Fruit fly (Drosophila melanogaster): ENCODE data around the gene CG43732.

Gene CG43732

dm6 chr3R:18983614-18984185, 33.7 kb downstream of the CG43732 start, which contains the start of the genes snRNP-U1-C and gukh (continued):
- TF ChIP-seq CG17328 (GFP tag; IDR thresholded peaks at IDR 0.05) = peak; percentile 89
- peak; percentile 78 for TF ChIP-seq CG18262 (tag; optimal IDR thresholded peaks at IDR 0.05)
- peak; percentile 70 for TF ChIP-seq Myb (GFP tag; optimal IDR thresholded peaks at IDR 0.05)
- TF ChIP-seq row (GFP tag; IDR thresholded peaks at IDR 0.05) = peak; percentile 95
- peak; percentile 75 for TF ChIP-seq Drgx (GFP tag; IDR thresholded peaks at IDR 0.05)
- no peak for TF ChIP-seq eyg (GFP tag; optimal IDR thresholded peaks at IDR 0.05)
- peak; percentile 75 for TF ChIP-seq CG3281 (GFP tag; optimal IDR thresholded peaks at IDR 0.05)
- no peak for TF ChIP-seq Camta (GFP tag; optimal IDR thresholded peaks at IDR 0.05)
- TF ChIP-seq Stat92E (GFP tag; optimal IDR thresholded peaks at IDR 0.05) = peak in 1 of 3 experiments; percentile 70
- peak; percentile 85 for TF ChIP-seq grau (tag; optimal IDR thresholded peaks at IDR 0.05)
- peak; percentile 81 for TF ChIP-seq Mrtf (GFP tag; IDR thresholded peaks at IDR 0.05)
- peak; percentile 80 for TF ChIP-seq ken (GFP tag; IDR thresholded peaks at IDR 0.05)
- peak; percentile 45; the same call in 1 of the 3 replicates for TF ChIP-seq zen2 (GFP tag; IDR thresholded peaks at IDR 0.05; ENCODE audit: partially characterized antibody)
- TF ChIP-seq en (GFP tag; optimal IDR thresholded peaks at IDR 0.05) = no peak
- TF ChIP-seq btn (GFP tag; optimal IDR thresholded peaks at IDR 0.05) = no peak
- TF ChIP-seq Xbp1 (GFP tag; optimal IDR thresholded peaks at IDR 0.05) = peak; percentile 87
- TF ChIP-seq CG6683 (GFP tag; optimal IDR thresholded peaks at IDR 0.05) = peak; percentile 58
- TF ChIP-seq Dll (GFP tag; IDR thresholded peaks at IDR 0.05; ENCODE audit: partially characterized antibody) = peak; percentile 84
- peak; percentile 38 for TF ChIP-seq CG33557 (GFP tag; optimal IDR thresholded peaks at IDR 0.05)
- peak; percentile 74 for TF ChIP-seq CG13296 (GFP tag; optimal IDR thresholded peaks at IDR 0.05)
- TF ChIP-seq CG1233 (GFP tag; optimal IDR thresholded peaks at IDR 0.05) = peak; percentile 79
- TF ChIP-seq NFAT (GFP tag; IDR thresholded peaks at IDR 0.05) = peak; percentile 77
- peak; percentile 74 for TF ChIP-seq Dref (GFP tag; IDR thresholded peaks at IDR 0.05)
- peak; percentile 41 for TF ChIP-seq Bteb2 (GFP tag; optimal IDR thresholded peaks at IDR 0.05)
- peak; percentile 80 for TF ChIP-seq Fer1 (GFP tag; optimal IDR thresholded peaks at IDR 0.05)
- TF ChIP-seq Rfx (GFP tag; IDR thresholded peaks at IDR 0.05) = peak; percentile 90
- peak; percentile 65 for TF ChIP-seq Fer2 (tag; optimal IDR thresholded peaks at IDR 0.05)
- TF ChIP-seq CG6791 (GFP tag; IDR thresholded peaks at IDR 0.05; ENCODE audit: partially characterized antibody) = peak; percentile 39; the same call in 2 of the 3 replicates
- TF ChIP-seq ato (GFP tag; IDR thresholded peaks at IDR 0.05; ENCODE audit: partially characterized antibody) = no peak
- peak; percentile 69; the same call in 2 of the 3 replicates for TF ChIP-seq CG16813 (GFP tag; IDR thresholded peaks at IDR 0.05; ENCODE audit: partially characterized antibody)
- TF ChIP-seq wdn (GFP tag; IDR thresholded peaks at IDR 0.05) = peak; percentile 85
- TF ChIP-seq CG17359 (tag; optimal IDR thresholded peaks at IDR 0.05) = peak; percentile 80
- peak; percentile 60; the same call in 1 of the 2 replicates for TF ChIP-seq CG32772 (GFP tag; IDR thresholded peaks at IDR 0.05)
- TF ChIP-seq ash1 (GFP tag; optimal IDR thresholded peaks at IDR 0.05) = no peak
- TF ChIP-seq Asciz (GFP tag; optimal IDR thresholded peaks at IDR 0.05) = peak; percentile 29
- peak; percentile 54 for TF ChIP-seq CG10147 (GFP tag; optimal IDR thresholded peaks at IDR 0.05)
- no peak for TF ChIP-seq CG8089 (GFP tag; optimal IDR thresholded peaks at IDR 0.05)
- TF ChIP-seq Dip2 (GFP tag; IDR thresholded peaks at IDR 0.05) = no peak
- peak; percentile 82 for TF ChIP-seq CG32767 (GFP tag; IDR thresholded peaks at IDR 0.05)
- peak; percentile 83 for TF ChIP-seq HLH3B (GFP tag; IDR thresholded peaks at IDR 0.05)
- TF ChIP-seq E2f1 (GFP tag; IDR thresholded peaks at IDR 0.05) = peak; percentile 78
- peak; percentile 69; the same call in 1 of the 3 replicates for TF ChIP-seq CG2199 (GFP tag; IDR thresholded peaks at IDR 0.05)
- TF ChIP-seq Dfd (GFP tag; optimal IDR thresholded peaks at IDR 0.05) = no peak
- TF ChIP-seq Med (GFP tag) = peak; percentile 90
- peak; percentile 69; the same call in 1 of the 2 replicates for TF ChIP-seq hbn (GFP tag; IDR thresholded peaks at IDR 0.05; ENCODE audit: partially characterized antibody)
- peak; percentile 52 for TF ChIP-seq Sox100B (GFP tag; optimal IDR thresholded peaks at IDR 0.05)
- peak; percentile 29 for TF ChIP-seq CG7928 (GFP tag; optimal IDR thresholded peaks at IDR 0.05)
- peak; percentile 89 for TF ChIP-seq CG10366 (GFP tag; IDR thresholded peaks at IDR 0.05)
- TF ChIP-seq CG4424 (GFP tag; optimal IDR thresholded peaks at IDR 0.05) = peak; percentile 76
- peak; percentile 82 for TF ChIP-seq esg (GFP tag; conservative IDR thresholded peaks at IDR 0.05)
